Fruit fly (Drosophila melanogaster) whole organism, embryonic: Measurements from ENCODE around the gene CheB98a.

Experiments used
- ATbp ChIP-seq: fragments of 200-800 bp; sonication (Bioruptor generic); optimal IDR thresholded peaks from 2 replicates; lab custom pipeline; 2017; ENCODE audit warnings: missing biosample characterization, mild to moderate bottlenecking, missing genetic modification characterization, missing genetic modification reagents
- C15 ChIP-seq: fragments of 200-800 bp; sonication (Bioruptor generic); IDR thresholded peaks from 3 replicates; pipeline ENCODE4 v1.3.6; 2022; ENCODE audit warnings: missing biosample characterization, missing genetic modification characterization
- CG10431 ChIP-seq: fragments of 200-800 bp; sonication (Bioruptor generic); optimal IDR thresholded peaks from 3 replicates; lab custom pipeline; 2018; ENCODE audit warnings: missing biosample characterization, mild to moderate bottlenecking, missing genetic modification characterization
- CG10565 ChIP-seq: fragments of 200-800 bp; sonication (Bioruptor generic); optimal IDR thresholded peaks from 3 replicates; lab custom pipeline; 2016; ENCODE audit warnings: missing biosample characterization, mild to moderate bottlenecking, missing genetic modification characterization
- CG11247 ChIP-seq: fragments of 200-800 bp; sonication (Bioruptor generic); IDR thresholded peaks from 2 replicates; pipeline ENCODE4 v1.3.6; 2022; ENCODE audit warnings: missing biosample characterization, missing genetic modification characterization
- CG11456 ChIP-seq: fragments of 200-800 bp; sonication (Bioruptor generic); IDR thresholded peaks from 3 replicates; pipeline ENCODE4 v1.3.6; 2022; ENCODE audit warnings: missing biosample characterization, missing genetic modification characterization
- CG11696 ChIP-seq: fragments of 200-800 bp; sonication (Bioruptor generic); IDR thresholded peaks from 2 replicates; pipeline ENCODE4 v1.3.6; 2022; ENCODE audit warnings: missing biosample characterization, missing genetic modification characterization
- CG12155 ChIP-seq: fragments of 200-800 bp; sonication (Bioruptor generic); optimal IDR thresholded peaks from 3 replicates; lab custom pipeline; 2016; ENCODE audit warnings: missing biosample characterization, missing genetic modification characterization
- CG13287 ChIP-seq: fragments of 200-800 bp; sonication (Bioruptor generic); IDR thresholded peaks from 2 replicates; pipeline ENCODE4 v1.3.6; 2022; ENCODE audit warnings: missing biosample characterization, missing genetic modification characterization; ENCODE audit not compliant: partially characterized antibody
- CG14710 ChIP-seq: fragments of 200-800 bp; sonication (Bioruptor generic); optimal IDR thresholded peaks from 3 replicates; lab custom pipeline; 2019; ENCODE audit warnings: missing biosample characterization, mild to moderate bottlenecking, missing genetic modification characterization, moderate library complexity
- CG15601 ChIP-seq: fragments of 200-800 bp; sonication (Bioruptor generic); optimal IDR thresholded peaks from 3 replicates; lab custom pipeline; 2019; ENCODE audit warnings: missing biosample characterization, mild to moderate bottlenecking, missing genetic modification characterization, moderate library complexity
- CG16779 ChIP-seq: fragments of 200-800 bp; sonication (Bioruptor generic); IDR thresholded peaks from 2 replicates; pipeline ENCODE4 v1.3.6; 2022; ENCODE audit warnings: missing biosample characterization, missing genetic modification characterization
- CG16815 ChIP-seq: fragments of 200-800 bp; sonication (Bioruptor generic); optimal IDR thresholded peaks from 3 replicates; lab custom pipeline; 2017; ENCODE audit warnings: missing biosample characterization, mild to moderate bottlenecking, missing genetic modification characterization
- CG17568 ChIP-seq: fragments of 200-800 bp; sonication (Bioruptor generic); optimal IDR thresholded peaks from 2 replicates; lab custom pipeline; 2018; ENCODE audit warnings: missing biosample characterization, mild to moderate bottlenecking, missing genetic modification characterization, moderate library complexity
- CG18599 ChIP-seq: fragments of 200-800 bp; sonication (Bioruptor generic); optimal IDR thresholded peaks from 3 replicates; lab custom pipeline; 2017; ENCODE audit warnings: missing biosample characterization, missing genetic modification characterization, mild to moderate bottlenecking, moderate library complexity, missing genetic modification reagents
- CG2199 ChIP-seq: fragments of 200-800 bp; sonication (Bioruptor generic); IDR thresholded peaks from 3 replicates; pipeline ENCODE4 v1.3.6; 2022; ENCODE audit warnings: missing biosample characterization, missing genetic modification characterization
- CG3281 ChIP-seq: fragments of 200-800 bp; sonication (Bioruptor generic); optimal IDR thresholded peaks from 3 replicates; lab custom pipeline; 2017; ENCODE audit warnings: missing biosample characterization, mild to moderate bottlenecking, missing genetic modification characterization
- CG42726 ChIP-seq: fragments of 200-800 bp; sonication (Bioruptor generic); IDR thresholded peaks from 2 replicates; pipeline ENCODE4 v1.3.6; 2022; ENCODE audit warnings: missing biosample characterization, missing genetic modification characterization; ENCODE audit not compliant: partially characterized antibody
- CG8281 ChIP-seq: fragments of 200-800 bp; sonication (Bioruptor generic); optimal IDR thresholded peaks from 2 replicates; lab custom pipeline; 2018; ENCODE audit warnings: missing biosample characterization, mild to moderate bottlenecking, missing genetic modification characterization, moderate library complexity
- CG8765 ChIP-seq: fragments of 200-800 bp; sonication (Bioruptor generic); IDR thresholded peaks from 2 replicates; pipeline ENCODE4 v1.3.6; 2022; ENCODE audit warnings: missing biosample characterization, missing genetic modification characterization
- Kr ChIP-seq: fragments of 200-800 bp; sonication (Bioruptor generic); optimal IDR thresholded peaks from 2 replicates; lab custom pipeline; 2017; ENCODE audit warnings: missing biosample characterization, mild to moderate bottlenecking, missing genetic modification characterization
- Med ChIP-seq: fragments of 200-800 bp; sonication (Bioruptor generic); peaks from one replicate; lab custom pipeline; 2016; ENCODE audit warnings: missing biosample characterization, missing genetic modification characterization, mild to moderate bottlenecking, inconsistent platforms, moderate library complexity
- Oli ChIP-seq: fragments of 200-800 bp; sonication (Bioruptor generic); optimal IDR thresholded peaks from 2 replicates; lab custom pipeline; 2018; ENCODE audit warnings: missing biosample characterization, mild to moderate bottlenecking, missing genetic modification characterization, moderate library complexity
- Optix ChIP-seq: fragments of 200-800 bp; sonication (Bioruptor generic); IDR thresholded peaks from 3 replicates; pipeline ENCODE4 v1.3.6; 2022; ENCODE audit warnings: missing biosample characterization, missing genetic modification characterization
- Sox102F ChIP-seq: fragments of 200-800 bp; sonication (Bioruptor generic); optimal IDR thresholded peaks from 2 replicates; lab custom pipeline; 2018; ENCODE audit warnings: missing biosample characterization, mild to moderate bottlenecking, missing genetic modification characterization, moderate library complexity
- Stat92E ChIP-seq, 3 experiments: fragments of >200 bp in 2 of 3; fragments of 200-800 bp in 1 of 3; sonication (Bioruptor generic) in 1 of 3; optimal IDR thresholded peaks; 2 replicates each; lab custom pipeline; 2017 to 2019; ENCODE audit warnings: missing biosample characterization in 3 of 3, missing genetic modification characterization in 3 of 3, mild to moderate bottlenecking in 1 of 3, moderate library complexity in 1 of 3
- Tbp ChIP-seq: fragments of >200 bp; optimal IDR thresholded peaks from 2 replicates; lab custom pipeline; 2018; ENCODE audit warnings: missing biosample characterization, missing genetic modification characterization
- bsh ChIP-seq, 2 experiments: fragments of 200-800 bp; sonication (Bioruptor generic); optimal IDR thresholded peaks; 2 replicates each; lab custom pipeline; 2017 to 2018; ENCODE audit warnings: mild to moderate bottlenecking in 2 of 2, missing biosample characterization in 2 of 2, missing genetic modification characterization in 2 of 2, moderate library complexity in 1 of 2
- caup ChIP-seq: fragments of 200-800 bp; sonication (Bioruptor generic); optimal IDR thresholded peaks from 3 replicates; lab custom pipeline; 2017; ENCODE audit warnings: missing biosample characterization, mild to moderate bottlenecking, missing genetic modification characterization, moderate library complexity; ENCODE audit not compliant: severe bottlenecking
- chn ChIP-seq: fragments of 200-800 bp; sonication (Bioruptor generic); optimal IDR thresholded peaks from 2 replicates; lab custom pipeline; 2016; ENCODE audit warnings: missing biosample characterization, missing genetic modification characterization
- crp ChIP-seq, 2 experiments: fragments of 200-800 bp; sonication (Bioruptor generic); optimal IDR thresholded peaks; 2 replicates in 1 of 2; 3 replicates in 1 of 2; lab custom pipeline; 2017; ENCODE audit warnings: missing biosample characterization in 2 of 2, missing genetic modification characterization in 2 of 2, mild to moderate bottlenecking in 1 of 2, moderate library complexity in 1 of 2
- danr ChIP-seq: fragments of 200-800 bp; sonication (Bioruptor generic); IDR thresholded peaks from 2 replicates; pipeline ENCODE4 v1.3.6; 2022; ENCODE audit warnings: missing biosample characterization, missing genetic modification characterization
- dmrt99B ChIP-seq: fragments of 200-800 bp; sonication (Bioruptor generic); optimal IDR thresholded peaks from 2 replicates; lab custom pipeline; 2018; ENCODE audit warnings: missing biosample characterization, mild to moderate bottlenecking, missing genetic modification characterization, moderate library complexity
- emc ChIP-seq: fragments of 200-800 bp; sonication (Bioruptor generic); optimal IDR thresholded peaks from 2 replicates; lab custom pipeline; 2016; ENCODE audit warnings: missing biosample characterization, missing genetic modification characterization
- ftz-f1 ChIP-seq: fragments of 200-800 bp; sonication (Bioruptor generic); optimal IDR thresholded peaks from 2 replicates; lab custom pipeline; 2016; ENCODE audit warnings: missing biosample characterization, missing genetic modification characterization
- gsb-n ChIP-seq: fragments of 200-800 bp; sonication (Bioruptor generic); optimal IDR thresholded peaks from 3 replicates; lab custom pipeline; 2018; ENCODE audit warnings: missing biosample characterization, mild to moderate bottlenecking, missing genetic modification characterization
- gt ChIP-seq: fragments of 200-800 bp; sonication (Bioruptor generic); IDR thresholded peaks from 2 replicates; pipeline ENCODE4 v1.3.6; 2022; ENCODE audit warnings: missing biosample characterization, missing genetic modification characterization
- hb ChIP-seq: fragments of 200-800 bp; sonication (Bioruptor generic); IDR thresholded peaks from 3 replicates; pipeline ENCODE4 v1.3.6; 2022; ENCODE audit warnings: missing biosample characterization, missing genetic modification characterization; ENCODE audit not compliant: partially characterized antibody
- hbn ChIP-seq: fragments of 200-800 bp; sonication (Bioruptor generic); IDR thresholded peaks from 2 replicates; pipeline ENCODE4 v1.3.6; 2022; ENCODE audit warnings: missing biosample characterization, missing genetic modification characterization; ENCODE audit not compliant: partially characterized antibody
- hth ChIP-seq: fragments of >200 bp; optimal IDR thresholded peaks from 2 replicates; lab custom pipeline; 2017; ENCODE audit warnings: inconsistent platforms
- jumu ChIP-seq: fragments of 200-800 bp; sonication (Bioruptor generic); optimal IDR thresholded peaks from 3 replicates; lab custom pipeline; 2016; ENCODE audit warnings: missing biosample characterization, missing genetic modification characterization
- run ChIP-seq: fragments of 200-800 bp; sonication (Bioruptor generic); optimal IDR thresholded peaks from 3 replicates; lab custom pipeline; 2018; ENCODE audit warnings: missing biosample characterization, mild to moderate bottlenecking, missing genetic modification characterization
- sens ChIP-seq: fragments of 200-800 bp; sonication (Bioruptor generic); peaks from one replicate; lab custom pipeline; 2016; ENCODE audit warnings: missing biosample characterization, missing genetic modification characterization
- sr ChIP-seq: fragments of 200-800 bp; sonication (Bioruptor generic); IDR thresholded peaks from 3 replicates; pipeline ENCODE4 v1.3.6; 2022; ENCODE audit warnings: missing biosample characterization, missing genetic modification characterization
- tll ChIP-seq, 2 experiments: fragments of 200-800 bp in 1 of 2; fragments of >200 bp in 1 of 2; sonication (Bioruptor generic) in 1 of 2; optimal IDR thresholded peaks; 2 replicates each; lab custom pipeline; 2017 to 2019; ENCODE audit warnings: missing biosample characterization in 2 of 2, missing genetic modification characterization in 2 of 2, mild to moderate bottlenecking in 1 of 2, moderate library complexity in 1 of 2
- zfh1 ChIP-seq: fragments of 200-800 bp; sonication (Bioruptor generic); IDR thresholded peaks from 3 replicates; pipeline ENCODE4 v1.3.6; 2022; ENCODE audit warnings: missing biosample characterization, missing genetic modification characterization

Gene CheB98a

dm6 chr3R:28856140-28856539 is 49.6 kb downstream of the CheB98a start:
- TF ChIP-seq run (tag; lab: Kevin White, UChicago) (peak; percentile 2), CG14710 (tag; lab: Kevin White, UChicago) (peak; percentile 5), tll (GFP tag; optimal IDR thresholded peaks at IDR 0.05; lab: Kevin White, UChicago) (no peak), Kr (GFP tag; lab: Kevin White, UChicago) (no peak), sr (GFP tag; lab: Robert Waterston, UW) (0 out of 3 replicates have a peak, but pooled peaks have one; percentile 8), crp (GFP tag; optimal IDR thresholded peaks at IDR 0.05; lab: Kevin White, UChicago) (no peak), chn (GFP tag; lab: Kevin White, UChicago) (no peak), CG15601 (tag; lab: Kevin White, UChicago) (peak; percentile 33), hbn (GFP tag; lab: Robert Waterston, UW) (no peak), jumu (GFP tag; lab: Kevin White, UChicago) (no peak), CG12155 (no peak), CG16815 (GFP tag; lab: Kevin White, UChicago) (no peak), CG13287 (GFP tag; lab: Robert Waterston, UW) (no peak), CG10431 (GFP tag; lab: Kevin White, UChicago) (peak; percentile 3), sens (GFP tag; lab: Kevin White, UChicago) (peak; percentile 76), Stat92E (GFP tag; optimal IDR thresholded peaks at IDR 0.05; lab: Kevin White, UChicago) (peak in 1 of 3 experiments; percentile 76), ATbp (GFP tag; lab: Kevin White, UChicago) (peak; percentile 25), hth (no peak), emc (GFP tag; lab: Kevin White, UChicago) (no peak), CG11696 (GFP tag; lab: Robert Waterston, UW) (no peak), CG8765 (GFP tag; lab: Robert Waterston, UW) (no peak), CG16779 (no peak), C15 (GFP tag; lab: Robert Waterston, UW) (no peak), bsh (GFP tag; optimal IDR thresholded peaks at IDR 0.05; lab: Kevin White, UChicago) (peak in 1 of 2 experiments; percentile 7), CG2199 (GFP tag; lab: Robert Waterston, UW) (no peak), CG17568 (peak; percentile 31), CG18599 (GFP tag; lab: Kevin White, UChicago) (no peak), danr (GFP tag; lab: Robert Waterston, UW) (no peak), hb (GFP tag; lab: Robert Waterston, UW) (no peak), CG8281 (tag; lab: Kevin White, UChicago) (peak; percentile 44), Med (peak; percentile 37), CG11247 (GFP tag; lab: Robert Waterston, UW) (no peak), gsb-n (tag; lab: Kevin White, UChicago) (no peak)

dm6 chr3R:28856829-28857228 is 50.3 kb downstream of the CheB98a start:
- TF ChIP-seq CG11456 (GFP tag; lab: Robert Waterston, UW), result no peak
- no peak for TF ChIP-seq zfh1 (GFP tag; lab: Robert Waterston, UW)
- TF ChIP-seq caup (GFP tag; lab: Kevin White, UChicago), result no peak
- TF ChIP-seq Tbp (GFP tag; lab: Kevin White, UChicago), result no peak
- TF ChIP-seq CG3281 (GFP tag; lab: Kevin White, UChicago), result no peak
- no peak for TF ChIP-seq Sox102F
- TF ChIP-seq CG42726, result no peak
- TF ChIP-seq Oli (tag; lab: Kevin White, UChicago), result no peak
- no peak for TF ChIP-seq ftz-f1
- TF ChIP-seq gt, result no peak
- no peak for TF ChIP-seq CG10565 (GFP tag; lab: Kevin White, UChicago)
- TF ChIP-seq Optix (GFP tag; lab: Robert Waterston, UW), result no peak
- no peak for TF ChIP-seq dmrt99B
